ENCODE assay signal across 5 worm cellular contexts in the genomic region with DNA sequence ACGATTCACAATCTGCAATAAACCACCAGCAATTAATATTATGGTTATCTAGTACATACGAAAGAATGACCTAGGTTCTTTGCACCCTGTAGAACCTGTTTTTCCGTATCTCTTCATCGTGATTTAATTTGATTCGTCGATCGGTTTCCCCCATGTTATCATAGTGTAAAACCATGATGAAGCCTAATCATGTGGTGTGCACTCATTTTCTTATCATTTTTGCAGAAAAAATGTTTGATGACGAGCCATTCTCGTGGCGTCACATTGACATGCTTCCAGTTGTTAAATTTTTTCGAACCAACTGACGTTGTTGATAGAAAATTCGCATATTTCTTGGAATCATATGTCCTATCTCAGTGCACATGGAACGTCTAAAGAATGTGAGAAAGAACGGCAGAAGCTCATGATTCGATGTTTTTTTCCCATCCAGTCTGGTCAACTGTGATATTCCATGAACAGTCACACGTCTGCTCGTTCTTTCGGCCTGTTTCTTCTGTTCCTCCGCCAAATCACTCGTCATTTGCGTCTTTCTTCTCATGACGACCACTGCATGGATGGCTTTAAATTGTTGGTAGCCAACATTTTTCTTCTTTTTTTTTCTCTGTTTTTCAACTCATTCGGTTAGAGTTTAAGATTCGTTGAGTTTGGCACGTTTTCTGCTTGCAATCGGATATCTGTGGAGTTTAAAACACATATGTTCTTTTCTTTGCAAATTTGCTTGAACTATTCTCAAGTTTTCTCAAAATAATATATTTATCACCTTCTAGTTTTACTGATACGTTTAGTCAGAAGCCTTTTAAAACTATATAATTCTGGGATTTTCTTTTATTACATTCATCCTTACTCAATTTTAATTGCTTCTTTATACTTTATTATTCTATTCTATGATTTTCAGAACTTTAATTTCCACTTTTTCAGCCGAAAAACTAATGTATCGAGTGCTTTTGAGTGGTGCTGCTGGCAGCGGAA.
TF ChIP-seq lines count a peak whose summit lies in the region.

A gene (plus strand): TSS at position 919 of the 969 bp plus-strand sequence.

TF ChIP-seq in whole organism, L1 larva, 84 proteins besides CTCF, POLR2A, EP300 and RAD21 (continues in another document):
- TF ChIP-seq aly-2 (tag; optimal IDR thresholded peaks at IDR 0.05; lab: Kevin White, UChicago), result no peak
- peak; percentile 94 for TF ChIP-seq nhr-85 (tag; lab: Kevin White, UChicago)
- TF ChIP-seq ceh-8 (GFP tag; optimal IDR thresholded peaks at IDR 0.05; lab: Kevin White, UChicago), result no peak
- no peak for TF ChIP-seq xbp-1 (tag; optimal IDR thresholded peaks at IDR 0.05; lab: Kevin White, UChicago)
- TF ChIP-seq fkh-8 (tag; optimal IDR thresholded peaks at IDR 0.05; lab: Kevin White, UChicago), result peak; percentile 29
- TF ChIP-seq efl-1 (optimal IDR thresholded peaks at IDR 0.05; lab: Kevin White, UChicago), result no peak
- peak; percentile 7 to 93 for TF ChIP-seq efl-1 (GFP tag; optimal IDR thresholded peaks at IDR 0.05 in 1 of 2; lab: Kevin White, UChicago)
- no peak for TF ChIP-seq lin-15B (tag; optimal IDR thresholded peaks at IDR 0.05; lab: Kevin White, UChicago)
- TF ChIP-seq alr-1 (tag; optimal IDR thresholded peaks at IDR 0.05; lab: Kevin White, UChicago; ENCODE audit: borderline replicate concordance), result no peak
- TF ChIP-seq unc-86 (tag; optimal IDR thresholded peaks at IDR 0.05; lab: Kevin White, UChicago), result no peak
- TF ChIP-seq pag-3 (tag; optimal IDR thresholded peaks at IDR 0.05; lab: Kevin White, UChicago; ENCODE audit: borderline replicate concordance, insufficient read depth), result no peak
- peak; percentile 1 for TF ChIP-seq vab-15 (tag; optimal IDR thresholded peaks at IDR 0.05; lab: Kevin White, UChicago)
- no peak for TF ChIP-seq nhr-77 (tag; optimal IDR thresholded peaks at IDR 0.05; lab: Kevin White, UChicago)
- TF ChIP-seq fkh-4 (tag; optimal IDR thresholded peaks at IDR 0.05; lab: Kevin White, UChicago; ENCODE audit: borderline replicate concordance), result no peak
- TF ChIP-seq unc-98 (GFP tag; IDR thresholded peaks at IDR 0.05; lab: Robert Waterston, UW), result no peak
- TF ChIP-seq mep-1 (tag; optimal IDR thresholded peaks at IDR 0.05; lab: Kevin White, UChicago), result peak; percentile 38

TF ChIP-seq in whole organism, L2 larva, 48 proteins besides CTCF, POLR2A, EP300 and RAD21 (continues in another document):
- no peak for TF ChIP-seq ZK546.5 (tag; optimal IDR thresholded peaks at IDR 0.05; lab: Kevin White, UChicago)
- no peak for TF ChIP-seq ztf-11 (tag; optimal IDR thresholded peaks at IDR 0.05; lab: Kevin White, UChicago)
- TF ChIP-seq peb-1 (tag; optimal IDR thresholded peaks at IDR 0.05; lab: Kevin White, UChicago), result no peak
- peak; percentile 79 for TF ChIP-seq sma-9 (GFP tag; optimal IDR thresholded peaks at IDR 0.05; lab: Kevin White, UChicago)
- no peak for TF ChIP-seq sma-9 (tag; optimal IDR thresholded peaks at IDR 0.05; lab: Kevin White, UChicago)
- no peak for TF ChIP-seq nhr-12 (tag; optimal IDR thresholded peaks at IDR 0.05; lab: Kevin White, UChicago)
- no peak for TF ChIP-seq alr-1 (tag; optimal IDR thresholded peaks at IDR 0.05; lab: Kevin White, UChicago)
- peak; percentile 71 for TF ChIP-seq gmeb-1 (tag; optimal IDR thresholded peaks at IDR 0.05; lab: Kevin White, UChicago)
- no peak for TF ChIP-seq lin-39 (tag; optimal IDR thresholded peaks at IDR 0.05; lab: Kevin White, UChicago)
- TF ChIP-seq Y55F3AM.14 (GFP tag; optimal IDR thresholded peaks at IDR 0.05; lab: Kevin White, UChicago), result peak; percentile 55
- no peak for TF ChIP-seq elt-3 (tag; optimal IDR thresholded peaks at IDR 0.05; lab: Kevin White, UChicago)
- TF ChIP-seq egl-27 (tag; optimal IDR thresholded peaks at IDR 0.05; lab: Kevin White, UChicago), result no peak
- TF ChIP-seq sem-4 (tag; optimal IDR thresholded peaks at IDR 0.05; lab: Kevin White, UChicago), result no peak
- TF ChIP-seq skn-1 (tag; optimal IDR thresholded peaks at IDR 0.05; lab: Kevin White, UChicago), result no peak
- TF ChIP-seq zag-1 (tag; optimal IDR thresholded peaks at IDR 0.05; lab: Kevin White, UChicago), result no peak
- TF ChIP-seq mbf-1 (tag; optimal IDR thresholded peaks at IDR 0.05; lab: Kevin White, UChicago), result no peak
- no peak for TF ChIP-seq lin-13 (GFP tag; optimal IDR thresholded peaks at IDR 0.05; lab: Kevin White, UChicago)

TF ChIP-seq in whole organism, L3 larva, 47 proteins besides CTCF, POLR2A, EP300 and RAD21 (continues in another document):
- TF ChIP-seq skn-1 (tag; optimal IDR thresholded peaks at IDR 0.05; lab: Kevin White, UChicago) (no peak), nhr-11 (tag; optimal IDR thresholded peaks at IDR 0.05; lab: Kevin White, UChicago) (peak; percentile 10), zag-1 (tag; optimal IDR thresholded peaks at IDR 0.05; lab: Kevin White, UChicago) (no peak), fkh-10 (GFP tag; optimal IDR thresholded peaks at IDR 0.05; lab: Kevin White, UChicago) (no peak), elt-1 (tag; optimal IDR thresholded peaks at IDR 0.05; lab: Kevin White, UChicago) (peak; percentile 27), ceh-9 (tag; optimal IDR thresholded peaks at IDR 0.05; lab: Kevin White, UChicago) (no peak), pqm-1 (tag; optimal IDR thresholded peaks at IDR 0.05; lab: Kevin White, UChicago) (peak; percentile 95), tbx-2 (tag; optimal IDR thresholded peaks at IDR 0.05; lab: Kevin White, UChicago) (no peak), nhr-23 (tag; optimal IDR thresholded peaks at IDR 0.05; lab: Kevin White, UChicago) (peak; percentile 54), egl-27 (tag; optimal IDR thresholded peaks at IDR 0.05; lab: Kevin White, UChicago) (no peak), unc-62 (GFP tag; optimal IDR thresholded peaks at IDR 0.05; lab: Kevin White, UChicago) (no peak), jun-1 (tag; optimal IDR thresholded peaks at IDR 0.05; lab: Kevin White, UChicago) (peak; percentile 29), nhr-25 (tag; optimal IDR thresholded peaks at IDR 0.05; lab: Kevin White, UChicago) (peak; percentile 75), snpc-4 (tag; optimal IDR thresholded peaks at IDR 0.05; lab: Kevin White, UChicago) (no peak), mdl-1 (tag; optimal IDR thresholded peaks at IDR 0.05; lab: Kevin White, UChicago) (peak; percentile 39), fos-1 (tag; optimal IDR thresholded peaks at IDR 0.05; lab: Kevin White, UChicago) (no peak), nhr-77 (tag; optimal IDR thresholded peaks at IDR 0.05; lab: Kevin White, UChicago) (no peak), lsy-12 (tag; optimal IDR thresholded peaks at IDR 0.05; lab: Kevin White, UChicago) (peak; percentile 18)

TF ChIP-seq in whole organism, L4 larva, 104 proteins besides CTCF, POLR2A, EP300 and RAD21 (continues in another document):
- TF ChIP-seq nhr-11 (tag; optimal IDR thresholded peaks at IDR 0.05; lab: Kevin White, UChicago), result peak; percentile 77
- TF ChIP-seq daf-16 (GFP tag; optimal IDR thresholded peaks at IDR 0.05; lab: Kevin White, UChicago), result peak in 1 of 2 experiments; percentile 28
- peak; percentile 61 for TF ChIP-seq daf-16 (tag; optimal IDR thresholded peaks at IDR 0.05; lab: Kevin White, UChicago)
- TF ChIP-seq aha-1 (tag; lab: Kevin White, UChicago), result peak; percentile 29
- no peak for TF ChIP-seq snpc-4 (tag; optimal IDR thresholded peaks at IDR 0.05; lab: Kevin White, UChicago)
- TF ChIP-seq Y75B8A.6 (GFP tag; IDR thresholded peaks at IDR 0.05; lab: Robert Waterston, UW), result no peak
- TF ChIP-seq pha-4 (GFP tag; IDR thresholded peaks at IDR 0.05; lab: Robert Waterston, UW), result peak; percentile 6; the same call in 1 of the 2 replicates
- TF ChIP-seq pha-4 (tag; optimal IDR thresholded peaks at IDR 0.05; lab: Kevin White, UChicago), result no peak
- peak; percentile 11 for TF ChIP-seq mep-1 (tag; optimal IDR thresholded peaks at IDR 0.05; lab: Kevin White, UChicago)
- TF ChIP-seq T26A8.4 (GFP tag; IDR thresholded peaks at IDR 0.05; lab: Robert Waterston, UW), result peak; percentile 10; the same call in 1 of the 2 replicates
- no peak for TF ChIP-seq mxl-2 (GFP tag; conservative IDR thresholded peaks at IDR 0.05; lab: Robert Waterston, UW)
- TF ChIP-seq lin-1 (GFP tag; IDR thresholded peaks at IDR 0.05; lab: Robert Waterston, UW), result peak; percentile 43; the same call in 1 of the 2 replicates
- TF ChIP-seq mdl-1 (tag; optimal IDR thresholded peaks at IDR 0.05; lab: Kevin White, UChicago), result peak; percentile 48 to 92
- peak; percentile 49 for TF ChIP-seq cey-2 (tag; optimal IDR thresholded peaks at IDR 0.05; lab: Kevin White, UChicago; ENCODE audit: borderline replicate concordance, insufficient read depth)
- peak; percentile 61 for TF ChIP-seq nhr-10 (tag; optimal IDR thresholded peaks at IDR 0.05; lab: Kevin White, UChicago)
- no peak for TF ChIP-seq nhr-111 (GFP tag; optimal IDR thresholded peaks at IDR 0.05; lab: Kevin White, UChicago)
- TF ChIP-seq saeg-2 (GFP tag; IDR thresholded peaks at IDR 0.05; lab: Robert Waterston, UW), result no peak

TF ChIP-seq in whole organism, young adult, 124 proteins besides CTCF, POLR2A, EP300 and RAD21 (continues in another document):
- TF ChIP-seq F49E8.2 (tag; optimal IDR thresholded peaks at IDR 0.05; lab: Kevin White, UChicago; ENCODE audit: insufficient read depth) (peak; percentile 13), C06A6.2 (GFP tag; conservative IDR thresholded peaks at IDR 0.05; lab: Robert Waterston, UW) (0 out of 2 replicates have a peak, but pooled peaks have one; percentile 11), nhr-27 (tag; optimal IDR thresholded peaks at IDR 0.05; lab: Kevin White, UChicago) (no peak), pbrm-1 (GFP tag; IDR thresholded peaks at IDR 0.05; lab: Robert Waterston, UW) (no peak), K12H6.12 (tag; optimal IDR thresholded peaks at IDR 0.05; lab: Kevin White, UChicago) (peak; percentile 7), C17E4.6 (GFP tag; IDR thresholded peaks at IDR 0.05; lab: Robert Waterston, UW) (no peak), ztf-26 (tag; optimal IDR thresholded peaks at IDR 0.05; lab: Kevin White, UChicago) (peak; percentile 43), egl-18 (GFP tag; IDR thresholded peaks at IDR 0.05; lab: Robert Waterston, UW) (no peak), atf-7 (tag; optimal IDR thresholded peaks at IDR 0.05; lab: Kevin White, UChicago) (peak; percentile 78), lin-40 (tag; optimal IDR thresholded peaks at IDR 0.05; lab: Kevin White, UChicago) (peak; percentile 50), aptf-2 (GFP tag; conservative IDR thresholded peaks at IDR 0.05; lab: Robert Waterston, UW) (no peak), dox-1 (GFP tag; IDR thresholded peaks at IDR 0.05; lab: Robert Waterston, UW) (peak; percentile 24; the same call in 1 of the 2 replicates), ztf-22 (GFP tag; optimal IDR thresholded peaks at IDR 0.05; lab: Kevin White, UChicago) (peak; percentile 80), unc-62 (GFP tag; optimal IDR thresholded peaks at IDR 0.05; lab: Kevin White, UChicago) (peak; percentile 39), madf-6 (GFP tag; IDR thresholded peaks at IDR 0.05; lab: Robert Waterston, UW) (peak; percentile 9; the same call in 1 of the 2 replicates), B0261.1 (tag; optimal IDR thresholded peaks at IDR 0.05; lab: Kevin White, UChicago) (no peak), attf-5 (GFP tag; optimal IDR thresholded peaks at IDR 0.05; lab: Kevin White, UChicago) (peak; percentile 45), let-607 (tag; optimal IDR thresholded peaks at IDR 0.05; lab: Kevin White, UChicago) (peak in 1 of 2 experiments; percentile 35)
